Fruit fly (Drosophila melanogaster): Measurements from ENCODE around the gene csw.

DNA sequence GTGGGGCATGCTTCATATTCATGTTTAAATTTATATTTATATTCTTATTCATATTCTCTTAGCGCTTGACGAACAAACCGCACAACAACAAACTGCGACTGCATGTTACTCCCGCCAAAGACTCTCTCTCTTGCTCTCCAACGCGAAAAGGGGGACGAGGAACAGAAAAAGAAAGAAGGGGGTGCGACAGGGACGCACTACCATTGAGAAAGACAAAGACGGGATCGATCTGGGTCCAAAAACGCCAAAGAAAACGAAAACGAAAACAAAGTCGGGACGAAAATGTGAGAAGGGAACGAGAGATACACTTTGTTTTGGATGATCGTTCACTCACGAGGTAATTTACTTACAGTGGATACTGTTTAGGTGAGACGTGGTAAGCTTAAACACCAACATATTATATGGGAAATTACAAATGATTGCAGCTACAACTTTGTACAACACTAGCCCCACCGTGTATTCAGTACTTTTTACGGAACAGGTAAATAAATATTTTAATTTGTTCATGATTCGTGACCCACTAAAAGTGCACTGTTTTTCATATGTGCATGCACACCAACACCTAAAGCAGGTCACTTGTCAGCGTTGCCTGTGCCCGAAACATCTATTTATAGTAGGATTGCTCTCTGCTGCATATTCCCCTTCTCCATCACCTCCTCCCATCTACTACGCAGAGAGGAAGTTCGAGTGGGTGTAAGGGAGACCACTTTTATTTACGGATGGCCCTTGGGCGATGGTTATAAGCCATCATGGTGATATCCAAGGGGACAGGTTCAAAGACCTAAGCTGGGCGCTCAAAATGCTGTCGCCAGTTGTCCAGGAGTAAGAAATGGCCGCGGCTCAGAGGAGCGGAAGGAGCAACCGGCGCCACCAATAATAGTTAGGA, 27.9 kb downstream of the csw start:
- no peak for TF ChIP-seq pan (optimal IDR thresholded peaks at IDR 0.05)
- TF ChIP-seq psq (optimal IDR thresholded peaks at IDR 0.05): no peak
- TF ChIP-seq usp (GFP tag; optimal IDR thresholded peaks at IDR 0.05): no peak
- no peak for TF ChIP-seq EcR (GFP tag; optimal IDR thresholded peaks at IDR 0.05)
- TF ChIP-seq Dll (optimal IDR thresholded peaks at IDR 0.05): no peak
- no peak for TF ChIP-seq CG8478 (optimal IDR thresholded peaks at IDR 0.05)

Data from whole organism.